Fruit fly (Drosophila melanogaster) whole organism, pupa: ENCODE data around the gene CG32299.

Experiments used
- CG17806 ChIP-seq: fragments of 200-800 bp; sonication (Bioruptor generic); optimal IDR thresholded peaks from 2 replicates; lab custom pipeline; 2018; ENCODE audit warnings: missing biosample characterization, mild to moderate bottlenecking, missing genetic modification characterization, moderate library complexity
- CG32121 ChIP-seq: fragments of 200-800 bp; sonication (Bioruptor generic); IDR thresholded peaks from 2 replicates; pipeline ENCODE4 v1.3.6; 2022; ENCODE audit warnings: missing biosample characterization, missing genetic modification characterization
- CG34367 ChIP-seq: fragments of 200-800 bp; sonication (Bioruptor generic); optimal IDR thresholded peaks from 2 replicates; lab custom pipeline; 2018; ENCODE audit warnings: missing biosample characterization, mild to moderate bottlenecking, missing genetic modification characterization
- CG4496 ChIP-seq: fragments of 200-800 bp; sonication (Bioruptor generic); IDR thresholded peaks from 3 replicates; pipeline ENCODE4 v1.3.6; 2022; ENCODE audit warnings: missing biosample characterization, missing genetic modification characterization
- CG8159 ChIP-seq: fragments of 200-800 bp; sonication (Bioruptor generic); optimal IDR thresholded peaks from 3 replicates; lab custom pipeline; 2018; ENCODE audit warnings: missing biosample characterization, mild to moderate bottlenecking, missing genetic modification characterization, moderate library complexity
- CG9948 ChIP-seq: fragments of 200-800 bp; sonication (Bioruptor generic); optimal IDR thresholded peaks from 2 replicates; lab custom pipeline; 2018; ENCODE audit warnings: missing biosample characterization, mild to moderate bottlenecking, missing genetic modification characterization, moderate library complexity
- EcR ChIP-seq: fragments of 200-800 bp; sonication (Bioruptor generic); optimal IDR thresholded peaks from 3 replicates; lab custom pipeline; 2019; ENCODE audit warnings: missing biosample characterization, missing genetic modification characterization, mild to moderate bottlenecking, moderate library complexity, missing genetic modification reagents
- Ets98B ChIP-seq: fragments of 200-800 bp; sonication (Bioruptor generic); IDR thresholded peaks from 2 replicates; pipeline ENCODE4 v1.3.6; 2022; ENCODE audit warnings: missing biosample characterization, missing genetic modification characterization
- Pif1A ChIP-seq: fragments of 200-800 bp; sonication (Bioruptor generic); optimal IDR thresholded peaks from 3 replicates; lab custom pipeline; 2016; ENCODE audit warnings: missing biosample characterization, missing genetic modification characterization
- fd96Ca ChIP-seq: fragments of 200-800 bp; sonication (Bioruptor generic); IDR thresholded peaks from 3 replicates; pipeline ENCODE4 v1.3.6; 2022; ENCODE audit warnings: missing biosample characterization, missing genetic modification characterization
- gl ChIP-seq: fragments of 200-800 bp; sonication (Bioruptor generic); optimal IDR thresholded peaks from 2 replicates; lab custom pipeline; 2018; ENCODE audit warnings: missing biosample characterization, mild to moderate bottlenecking, missing genetic modification characterization
- rn ChIP-seq: fragments of 200-800 bp; sonication (Bioruptor generic); IDR thresholded peaks from 2 replicates; pipeline ENCODE4 v1.3.6; 2022; ENCODE audit warnings: missing biosample characterization, missing genetic modification characterization

dm6 chr3L:2392745-2393435 lies 2.1 kb upstream of the CG32299 start:
- TF ChIP-seq rn (GFP tag; lab: Robert Waterston, UW) = no peak
- TF ChIP-seq CG32121 = no peak
- no peak for TF ChIP-seq fd96Ca (GFP tag; lab: Robert Waterston, UW)
- TF ChIP-seq CG17806 (tag; lab: Kevin White, UChicago) = no peak
- no peak for TF ChIP-seq EcR (GFP tag; lab: Kevin White, UChicago)
- no peak for TF ChIP-seq CG4496 (GFP tag; lab: Robert Waterston, UW)
- TF ChIP-seq gl (tag; lab: Kevin White, UChicago) = no peak
- TF ChIP-seq CG8159 (tag; lab: Kevin White, UChicago) = no peak
- no peak for TF ChIP-seq Pif1A
- TF ChIP-seq CG9948 = no peak
- TF ChIP-seq CG34367 = no peak
- TF ChIP-seq Ets98B = no peak
